Fruit fly (Drosophila melanogaster): ENCODE measurements around the gene PyK.
A peak's percentile ranks its signal among the peaks of the same experiment; 100 is the strongest.

- TF ChIP-seq Dll (optimal IDR thresholded peaks at IDR 0.05) = no peak
- no peak for TF ChIP-seq CG8478 (optimal IDR thresholded peaks at IDR 0.05)
- TF ChIP-seq psq (optimal IDR thresholded peaks at IDR 0.05) = no peak
- TF ChIP-seq pan (optimal IDR thresholded peaks at IDR 0.05) = peak; percentile 72
These were observed 1.5 kb downstream of the PyK start for dm6 chr3R:22368777-22369214.
